Worm (Caenorhabditis elegans) whole organism, L4/young adult: ENCODE data around the gene amt-2.

Source experiments
- W03F9.2 ChIP-seq: fragments of 150-350 bp; optimal IDR thresholded peaks from 2 replicates; lab custom pipeline; 2014; ENCODE audit warnings: missing biosample characterization, missing genetic modification characterization
- dao-5 ChIP-seq: sonication (generic microtip); optimal IDR thresholded peaks from 2 replicates; lab custom pipeline; 2016; ENCODE audit warnings: missing genotype, missing genetic modification characterization, moderate library complexity, missing compliant biosample characterization
- him-1 ChIP-seq: sonication (generic microtip); optimal IDR thresholded peaks from 2 replicates; lab custom pipeline; 2016; ENCODE audit warnings: missing genotype, missing genetic modification reagents, missing genetic modification characterization, missing compliant biosample characterization

ce11 chrIV:13026762-13027161, 15.4 kb upstream of the amt-2 start:
- TF ChIP-seq him-1 (tag; lab: Kevin White, UChicago) (no peak), dao-5 (tag; lab: Kevin White, UChicago) (no peak), W03F9.2 (no peak)
